Fruit fly (Drosophila melanogaster) S2 (cell line): Measurements from ENCODE around the gene alphaKap4.

Experiments used
- CG8478 ChIP-seq: fragments of >200 bp; optimal IDR thresholded peaks from 2 replicates; lab custom pipeline; 2018
- CTCF ChIP-seq, 2 experiments: fragments of >200 bp; optimal IDR thresholded peaks; 2 replicates each; lab custom pipeline; 2018

alphaKap4 gene

DNA sequence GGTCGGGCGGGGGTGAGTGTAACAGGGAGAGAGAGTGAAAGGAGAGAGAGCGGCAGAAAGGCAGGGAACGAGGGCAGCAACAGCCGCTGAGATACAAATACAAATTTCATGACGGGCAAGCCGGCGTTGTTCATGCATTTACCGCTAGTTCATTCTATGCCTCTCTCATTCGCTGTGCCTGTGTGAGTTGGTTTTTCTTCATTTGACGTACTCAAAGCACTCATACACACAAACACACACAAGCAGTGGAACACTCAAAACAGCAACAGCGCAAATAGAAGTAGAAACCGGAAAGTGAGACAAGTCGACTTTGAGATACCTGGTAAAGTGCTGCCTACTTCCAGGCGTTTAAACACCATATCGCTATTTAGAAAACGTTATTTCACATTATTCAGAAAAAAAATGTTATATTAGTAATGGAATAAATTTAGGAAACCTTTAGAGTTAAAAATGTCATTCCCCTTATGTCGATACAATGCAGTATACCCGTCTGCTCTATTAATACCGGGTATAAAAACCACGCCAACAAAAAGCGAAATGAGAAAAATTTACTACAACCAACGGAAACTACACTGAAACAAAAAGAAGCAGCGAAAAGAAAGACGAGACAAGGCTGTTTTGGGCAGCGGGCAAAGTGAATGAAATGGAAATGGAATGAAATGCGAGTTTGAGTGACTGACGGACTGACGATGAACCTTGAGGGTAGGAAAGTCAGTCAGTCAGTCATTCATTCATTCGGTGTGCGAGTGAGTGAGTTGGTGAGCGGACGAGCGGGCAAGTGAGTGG lies 34.5 kb downstream of the alphaKap4 start:
- TF ChIP-seq CG8478 (lab: Kevin White, UChicago) (no peak), CTCF (optimal IDR thresholded peaks at IDR 0.05; lab: Kevin White, UChicago) (no peak)

DNA sequence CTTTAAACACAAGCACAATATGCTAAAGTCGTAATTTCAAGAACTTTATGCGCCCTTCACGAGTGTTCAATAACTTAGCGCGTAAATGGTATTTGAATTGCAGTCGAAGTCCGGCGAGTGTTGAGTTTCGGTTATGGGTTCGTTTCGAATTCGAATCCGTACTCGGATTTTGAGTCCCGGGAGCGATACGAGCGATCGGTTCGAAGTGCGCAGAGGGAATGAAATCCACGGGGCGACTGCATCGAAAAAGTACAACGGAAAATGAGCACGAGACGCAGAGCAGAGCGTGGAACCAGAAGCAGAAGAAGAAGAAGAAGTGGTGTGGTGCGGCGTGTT lies 35.1 kb downstream of the alphaKap4 start, which contains the start of gene CG10479:
Gene CG10479, minus strand, starts transcription at position 223 of the 336 bp plus-strand sequence.
- TF ChIP-seq CTCF (optimal IDR thresholded peaks at IDR 0.05; lab: Kevin White, UChicago) (no peak), CG8478 (lab: Kevin White, UChicago) (no peak)

dm6 chr3L:5974575-5975421 lies 36.0 kb downstream of the alphaKap4 start:
- TF ChIP-seq CG8478 (lab: Kevin White, UChicago) (no peak), CTCF (optimal IDR thresholded peaks at IDR 0.05; lab: Kevin White, UChicago) (no peak)

DNA sequence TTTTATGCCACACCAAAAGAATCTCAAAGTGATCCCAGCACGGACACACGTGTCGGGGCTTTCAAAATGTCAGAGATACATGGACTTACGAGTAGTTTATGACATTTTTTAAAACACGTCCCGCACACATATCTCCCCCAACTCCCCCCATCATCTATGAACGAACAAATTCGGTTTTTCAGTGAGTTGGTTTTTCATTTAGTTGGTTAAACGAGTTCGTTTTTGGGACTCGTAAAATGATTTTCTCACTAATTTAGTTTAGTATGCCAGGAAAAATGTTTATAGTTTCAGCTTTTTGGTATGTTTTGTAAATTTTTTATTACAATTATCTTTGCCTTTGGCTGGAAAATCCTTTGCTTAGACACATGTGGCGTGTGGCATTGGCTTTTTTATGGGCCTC lies 39.4 kb downstream of the alphaKap4 start:
- TF ChIP-seq CTCF (optimal IDR thresholded peaks at IDR 0.05; lab: Kevin White, UChicago) (no peak), CG8478 (lab: Kevin White, UChicago) (no peak)

DNA sequence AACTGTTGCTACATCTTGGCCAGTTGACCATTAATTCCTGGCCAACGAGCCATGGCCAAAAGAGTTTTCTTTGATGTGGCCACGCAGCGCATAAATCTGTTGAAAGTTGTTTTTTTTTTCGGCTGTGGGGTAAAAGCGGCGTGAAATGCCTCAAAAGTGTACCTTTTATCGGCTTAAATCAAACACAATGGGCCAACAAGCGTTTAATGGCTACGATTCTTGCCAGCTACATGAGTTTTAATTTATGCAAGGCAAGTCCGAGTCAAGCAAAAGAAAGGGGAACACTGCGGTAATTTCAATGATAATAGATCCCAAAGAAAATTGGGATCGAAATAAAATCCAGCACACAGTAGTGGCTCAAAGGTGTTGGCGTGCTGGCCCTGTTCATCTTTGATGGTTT lies 40.7 kb downstream of the alphaKap4 start:
- TF ChIP-seq CG8478 (lab: Kevin White, UChicago), result no peak
- TF ChIP-seq CTCF (optimal IDR thresholded peaks at IDR 0.05; lab: Kevin White, UChicago), result no peak

DNA sequence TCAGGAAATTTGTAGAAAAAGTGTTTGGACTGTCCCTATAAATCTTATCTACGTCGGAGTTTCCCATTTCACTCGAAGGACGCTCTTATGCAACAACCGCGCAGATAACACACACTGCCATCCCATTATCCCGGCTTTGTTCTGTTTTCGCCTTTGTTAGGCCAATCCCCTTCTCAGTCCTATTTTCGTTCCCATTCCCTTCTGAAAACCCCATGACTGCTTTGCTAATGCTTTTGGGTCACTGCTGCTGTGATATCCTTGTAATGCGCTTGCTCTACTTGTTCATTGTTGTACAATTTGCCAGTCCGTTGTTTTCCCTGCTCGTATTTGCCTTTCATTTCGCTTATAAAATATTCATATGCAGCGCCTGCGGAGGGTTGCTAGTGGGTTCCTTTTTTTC lies 41.7 kb downstream of the alphaKap4 start:
- no peak for TF ChIP-seq CTCF (optimal IDR thresholded peaks at IDR 0.05; lab: Kevin White, UChicago)
- no peak for TF ChIP-seq CG8478 (lab: Kevin White, UChicago)

DNA sequence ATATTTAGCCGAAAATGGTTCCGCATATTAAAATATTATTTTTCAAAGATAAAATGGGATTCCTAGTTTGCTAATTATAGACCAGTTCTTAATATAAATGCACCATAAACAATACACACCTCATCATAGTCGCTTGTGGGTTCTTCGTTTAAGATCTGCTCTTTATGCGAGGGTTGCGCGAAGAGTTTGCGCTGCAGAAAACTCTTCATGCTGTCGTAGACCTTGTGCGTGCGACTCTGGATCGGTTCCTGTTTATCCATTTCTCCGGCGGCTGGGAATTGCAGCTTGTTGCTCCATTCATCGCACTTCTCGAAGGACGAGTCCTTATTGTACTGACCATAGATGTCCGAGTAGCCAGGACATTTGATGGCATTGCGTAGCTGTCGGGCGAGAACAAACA lies 42.1 kb downstream of the alphaKap4 start:
- TF ChIP-seq CG8478 (lab: Kevin White, UChicago) (no peak), CTCF (optimal IDR thresholded peaks at IDR 0.05; lab: Kevin White, UChicago) (no peak)

DNA sequence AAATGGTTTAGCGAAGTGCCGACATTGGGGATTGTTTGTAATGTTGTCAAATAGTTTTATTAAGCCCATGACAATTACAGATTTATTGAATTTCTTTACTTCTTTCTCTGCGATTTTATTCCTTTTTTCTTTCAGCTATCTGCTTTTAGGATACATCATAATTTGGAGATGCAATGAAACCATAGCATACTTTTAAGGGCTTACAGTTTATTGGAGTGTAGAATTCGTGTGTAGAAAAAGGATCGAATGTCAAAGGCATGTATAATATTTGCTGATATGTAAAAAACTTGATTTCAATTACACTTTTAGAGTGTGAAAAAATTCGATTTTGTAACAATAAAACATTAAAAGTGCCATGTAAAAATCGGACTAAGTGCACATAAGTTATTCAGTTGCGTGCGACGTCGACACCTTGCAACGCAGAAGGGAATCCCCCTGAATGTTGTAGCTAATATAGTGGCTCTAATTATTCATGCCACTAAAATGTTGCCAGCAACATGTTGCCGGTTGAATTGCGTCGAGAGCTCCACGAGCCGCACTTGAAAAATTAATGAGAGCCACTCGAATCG lies 43.9 kb downstream of the alphaKap4 start:
- TF ChIP-seq CTCF (optimal IDR thresholded peaks at IDR 0.05; lab: Kevin White, UChicago), result peak; percentile 66 to 68
- TF ChIP-seq CG8478 (lab: Kevin White, UChicago), result no peak

- TF ChIP-seq CG8478 (lab: Kevin White, UChicago) (no peak), CTCF (optimal IDR thresholded peaks at IDR 0.05; lab: Kevin White, UChicago) (no peak)
These were observed 46.4 kb downstream of the alphaKap4 start for dm6 chr3L:5964399-5964798.
